Worm (Caenorhabditis elegans) whole organism, L2 larva: Measurements from ENCODE around the gene sre-50.

Experiments used
- C34F6.9 ChIP-seq: fragments of 150-350 bp; optimal IDR thresholded peaks from 2 replicates; lab custom pipeline; 2014; ENCODE audit warnings: missing biosample characterization, missing genetic modification characterization
- R02D3.7 ChIP-seq: fragments of 150-350 bp; optimal IDR thresholded peaks from 2 replicates; lab custom pipeline; 2014; ENCODE audit warnings: missing biosample characterization, missing genetic modification characterization
- Y55F3AM.14 ChIP-seq: fragments of 200-800 bp; sonication (Bioruptor generic); optimal IDR thresholded peaks from 2 replicates; lab custom pipeline; 2018; ENCODE audit warnings: mild to moderate bottlenecking, missing genetic modification characterization, missing compliant biosample characterization
- ZK546.5 ChIP-seq: sonication (generic microtip); optimal IDR thresholded peaks from 2 replicates; lab custom pipeline; 2017; ENCODE audit warnings: missing biosample characterization, missing genetic modification characterization
- alr-1 ChIP-seq: fragments of 150-350 bp; optimal IDR thresholded peaks from 2 replicates; lab custom pipeline; 2014; ENCODE audit warnings: missing biosample characterization, missing genetic modification characterization
- ceh-16 ChIP-seq: fragments of 150-350 bp; optimal IDR thresholded peaks from 2 replicates; lab custom pipeline; 2014; ENCODE audit warnings: missing biosample characterization, missing genetic modification characterization
- ceh-82 ChIP-seq: fragments of 150-350 bp; optimal IDR thresholded peaks from 2 replicates; lab custom pipeline; 2014; ENCODE audit warnings: missing biosample characterization, missing genetic modification characterization
- crh-2 ChIP-seq: sonication (generic microtip); optimal IDR thresholded peaks from 2 replicates; lab custom pipeline; 2017; ENCODE audit warnings: missing biosample characterization, missing genetic modification characterization
- dmd-4 ChIP-seq: sonication (generic microtip); optimal IDR thresholded peaks from 2 replicates; lab custom pipeline; 2017; ENCODE audit warnings: missing biosample characterization, missing genetic modification characterization
- egl-27 ChIP-seq: sonication (generic microtip); optimal IDR thresholded peaks from 3 replicates; lab custom pipeline; 2017; ENCODE audit warnings: missing biosample characterization, missing genetic modification reagents, missing genetic modification characterization
- elt-1 ChIP-seq: fragments of 150-350 bp; optimal IDR thresholded peaks from 2 replicates; lab custom pipeline; 2014; ENCODE audit warnings: missing biosample characterization, missing genetic modification characterization
- fos-1 ChIP-seq: fragments of 150-350 bp; optimal IDR thresholded peaks from 2 replicates; lab custom pipeline; 2014; ENCODE audit warnings: missing biosample characterization, missing genetic modification characterization
- gmeb-1 ChIP-seq: fragments of 150-350 bp; optimal IDR thresholded peaks from 2 replicates; lab custom pipeline; 2014; ENCODE audit warnings: missing biosample characterization, missing genetic modification characterization
- lin-13 ChIP-seq: fragments of 150-350 bp; optimal IDR thresholded peaks from 2 replicates; lab custom pipeline; 2014; ENCODE audit warnings: missing biosample characterization, missing genetic modification reagents, missing genetic modification characterization
- lin-39 ChIP-seq: fragments of 150-350 bp; optimal IDR thresholded peaks from 2 replicates; lab custom pipeline; 2014; ENCODE audit warnings: missing biosample characterization, missing genetic modification reagents, missing genetic modification characterization
- mbf-1 ChIP-seq: sonication (generic microtip); optimal IDR thresholded peaks from 2 replicates; lab custom pipeline; 2017; ENCODE audit warnings: missing biosample characterization, missing genetic modification characterization
- nhr-10 ChIP-seq: sonication (generic microtip); optimal IDR thresholded peaks from 2 replicates; lab custom pipeline; 2017; ENCODE audit warnings: missing biosample characterization, missing genetic modification characterization
- nhr-11 ChIP-seq: fragments of 150-350 bp; optimal IDR thresholded peaks from 2 replicates; lab custom pipeline; 2014; ENCODE audit warnings: missing biosample characterization, missing genetic modification characterization
- nhr-12 ChIP-seq: fragments of 150-350 bp; optimal IDR thresholded peaks from 2 replicates; lab custom pipeline; 2014; ENCODE audit warnings: missing biosample characterization, missing genetic modification characterization
- nhr-129 ChIP-seq: fragments of 150-350 bp; optimal IDR thresholded peaks from 2 replicates; lab custom pipeline; 2014; ENCODE audit warnings: missing biosample characterization, missing genetic modification characterization
- nhr-23 ChIP-seq: fragments of 150-350 bp; optimal IDR thresholded peaks from 2 replicates; lab custom pipeline; 2014; ENCODE audit warnings: missing biosample characterization, missing genetic modification reagents, missing genetic modification characterization
- nhr-25 ChIP-seq: fragments of 150-350 bp; sonication (generic microtip); optimal IDR thresholded peaks from 3 replicates; lab custom pipeline; 2014; ENCODE audit warnings: missing biosample characterization, missing genetic modification characterization
- nhr-6 ChIP-seq: fragments of 150-350 bp; optimal IDR thresholded peaks from 2 replicates; lab custom pipeline; 2014; ENCODE audit warnings: missing biosample characterization, missing genetic modification characterization
- peb-1 ChIP-seq: fragments of 150-350 bp; optimal IDR thresholded peaks from 2 replicates; lab custom pipeline; 2014; ENCODE audit warnings: missing biosample characterization, missing genetic modification characterization
- sma-3 ChIP-seq: sonication (generic microtip); optimal IDR thresholded peaks from 2 replicates; lab custom pipeline; 2016; ENCODE audit warnings: missing genetic modification reagents, missing genetic modification characterization, missing compliant biosample characterization
- sma-9 ChIP-seq, 2 experiments: fragments of 150-350 bp in 1 of 2; sonication (generic microtip) in 1 of 2; optimal IDR thresholded peaks; 2 replicates each; lab custom pipeline; 2014 to 2016; ENCODE audit warnings: missing genetic modification characterization in 2 of 2, mild to moderate bottlenecking in 1 of 2, missing biosample characterization in 1 of 2, missing compliant biosample characterization in 1 of 2, missing genetic modification reagents in 1 of 2, moderate library complexity in 1 of 2
- snpc-4 ChIP-seq: fragments of 150-350 bp; optimal IDR thresholded peaks from 2 replicates; lab custom pipeline; 2014; ENCODE audit warnings: missing biosample characterization, missing genetic modification characterization
- unc-39 ChIP-seq: fragments of 150-350 bp; optimal IDR thresholded peaks from 2 replicates; lab custom pipeline; 2014; ENCODE audit warnings: missing biosample characterization, missing genetic modification characterization
- unc-55 ChIP-seq: fragments of 150-350 bp; sonication (generic microtip); optimal IDR thresholded peaks from 3 replicates; lab custom pipeline; 2014; ENCODE audit warnings: missing biosample characterization, missing genetic modification reagents, missing genetic modification characterization
- unc-62 ChIP-seq: fragments of 150-350 bp; optimal IDR thresholded peaks from 2 replicates; lab custom pipeline; 2014; ENCODE audit warnings: missing biosample characterization, missing genetic modification reagents, missing genetic modification characterization
- zag-1 ChIP-seq: fragments of 150-350 bp; optimal IDR thresholded peaks from 2 replicates; lab custom pipeline; 2014; ENCODE audit warnings: missing biosample characterization, missing genetic modification characterization
- ztf-1 ChIP-seq: fragments of 200-800 bp; sonication (Bioruptor generic); conservative IDR thresholded peaks from 2 replicates; pipeline ENCODE4 v1.3.6; 2022; ENCODE audit warnings: missing genetic modification characterization, missing compliant biosample characterization
- ztf-11 ChIP-seq: sonication (generic microtip); optimal IDR thresholded peaks from 2 replicates; lab custom pipeline; 2017; ENCODE audit warnings: missing biosample characterization, missing genetic modification characterization
- ztf-4 ChIP-seq: fragments of 150-350 bp; optimal IDR thresholded peaks from 2 replicates; lab custom pipeline; 2014; ENCODE audit warnings: missing biosample characterization, missing genetic modification characterization

The sre-50 gene

ce11 chrII:12284045-12284444 lies 19.3 kb upstream of the sre-50 start:
- TF ChIP-seq mbf-1 (tag; lab: Kevin White, UChicago) (no peak), Y55F3AM.14 (no peak), unc-55 (GFP tag; lab: Kevin White, UChicago) (no peak), nhr-25 (tag; lab: Kevin White, UChicago) (no peak), nhr-6 (no peak), egl-27 (tag; lab: Kevin White, UChicago) (no peak), ceh-16 (tag; lab: Kevin White, UChicago) (no peak), dmd-4 (tag; lab: Kevin White, UChicago) (no peak), gmeb-1 (tag; lab: Kevin White, UChicago) (no peak), ztf-11 (tag; lab: Kevin White, UChicago) (no peak), lin-13 (GFP tag; lab: Kevin White, UChicago) (no peak), nhr-23 (tag; lab: Kevin White, UChicago) (no peak), fos-1 (tag; lab: Kevin White, UChicago) (no peak), ztf-1 (no peak), nhr-129 (tag; lab: Kevin White, UChicago) (no peak), alr-1 (tag; lab: Kevin White, UChicago) (no peak), crh-2 (tag; lab: Kevin White, UChicago) (no peak), ceh-82 (tag; lab: Kevin White, UChicago) (no peak)
- TF ChIP-seq, all 48 proteins: peak for 0

DNA sequence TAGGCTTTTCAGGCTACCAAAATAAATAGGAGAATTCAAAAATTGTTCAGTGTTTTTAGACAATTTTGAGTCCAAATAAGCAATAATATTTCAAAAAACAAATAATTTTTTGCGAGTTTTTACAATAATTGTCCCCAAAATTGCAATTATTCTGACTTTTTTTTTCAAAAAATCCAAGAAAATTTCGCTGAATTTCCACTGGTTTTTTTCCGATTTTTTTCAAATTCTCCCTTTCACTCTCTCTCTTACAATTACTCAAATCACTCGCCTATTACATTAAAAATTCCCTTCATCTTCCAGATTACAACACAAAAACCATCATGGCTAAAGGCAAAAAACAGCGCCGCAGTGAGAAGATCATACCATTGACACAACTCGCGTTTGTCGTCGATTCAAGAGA lies 14.2 kb upstream of the sre-50 start, which contains the start of gene Y57A10A.31:
Y57A10A.31 (plus strand) TSS at position 301 of the 400 bp plus-strand sequence.
- TF ChIP-seq ztf-4 (no peak), elt-1 (no peak), nhr-129 (tag; lab: Kevin White, UChicago) (no peak), crh-2 (tag; lab: Kevin White, UChicago) (no peak), gmeb-1 (tag; lab: Kevin White, UChicago) (no peak), sma-3 (GFP tag; lab: Kevin White, UChicago) (no peak), sma-9 (GFP tag; optimal IDR thresholded peaks at IDR 0.05; lab: Kevin White, UChicago) (no peak), sma-9 (tag; optimal IDR thresholded peaks at IDR 0.05; lab: Kevin White, UChicago) (no peak), ztf-1 (no peak), unc-39 (tag; lab: Kevin White, UChicago) (no peak), C34F6.9 (tag; lab: Kevin White, UChicago) (no peak), peb-1 (tag; lab: Kevin White, UChicago) (no peak), nhr-10 (no peak), nhr-12 (tag; lab: Kevin White, UChicago) (no peak)

- TF ChIP-seq lin-39 (tag; lab: Kevin White, UChicago) (no peak), ceh-82 (tag; lab: Kevin White, UChicago) (no peak), unc-39 (tag; lab: Kevin White, UChicago) (no peak), R02D3.7 (no peak), nhr-10 (no peak), ceh-16 (tag; lab: Kevin White, UChicago) (no peak), gmeb-1 (tag; lab: Kevin White, UChicago) (no peak), ZK546.5 (tag; lab: Kevin White, UChicago) (no peak), peb-1 (tag; lab: Kevin White, UChicago) (no peak)
These were observed 6.7 kb upstream of the sre-50 start for ce11 chrII:12296591-12296990.

DNA sequence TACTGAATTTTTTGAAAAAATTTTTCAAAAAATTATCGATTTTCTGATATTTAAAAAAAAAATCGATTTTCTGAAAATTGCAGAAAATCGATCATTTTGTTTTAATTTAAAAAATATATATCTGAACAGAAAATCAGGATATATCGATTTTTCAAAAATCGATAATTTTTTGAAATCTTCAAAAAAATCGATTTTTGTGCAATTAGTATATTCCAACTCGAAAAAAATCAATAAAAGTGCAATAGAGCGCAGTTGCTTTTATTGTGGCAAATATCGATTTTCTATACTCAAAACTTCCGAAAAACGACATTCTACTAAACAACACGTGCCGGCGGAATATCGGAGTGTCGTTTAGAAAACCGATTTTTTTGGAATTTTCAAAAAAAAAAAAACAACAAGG lies 2.6 kb upstream of the sre-50 start:
- TF ChIP-seq dmd-4 (tag; lab: Kevin White, UChicago) (no peak), lin-39 (tag; lab: Kevin White, UChicago) (no peak), snpc-4 (no peak), sma-3 (GFP tag; lab: Kevin White, UChicago) (no peak), unc-62 (GFP tag; lab: Kevin White, UChicago) (no peak), gmeb-1 (tag; lab: Kevin White, UChicago) (no peak)

DNA sequence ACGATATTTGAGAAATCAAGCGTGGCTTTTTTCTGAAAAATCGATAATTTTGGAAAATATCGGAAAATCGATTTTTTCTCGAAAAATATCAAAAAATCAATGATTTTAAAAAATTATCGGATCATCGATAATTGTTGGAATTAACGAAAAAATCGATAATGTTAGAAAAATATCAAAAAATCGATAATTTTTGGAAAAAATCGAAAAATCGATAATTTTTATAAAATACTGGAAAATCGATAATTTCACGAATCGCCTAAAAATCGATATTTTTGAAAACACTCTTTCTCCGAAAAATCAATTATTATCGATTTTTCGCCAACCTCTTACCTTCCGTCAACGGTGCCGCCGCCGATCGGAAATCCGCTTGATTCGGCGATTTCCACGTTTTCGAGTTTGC lies 2.1 kb upstream of the sre-50 start:
- TF ChIP-seq unc-39 (tag; lab: Kevin White, UChicago), result no peak
- TF ChIP-seq nhr-11 (tag; lab: Kevin White, UChicago), result no peak
- TF ChIP-seq mbf-1 (tag; lab: Kevin White, UChicago), result no peak
- no peak for TF ChIP-seq zag-1
- no peak for TF ChIP-seq lin-13 (GFP tag; lab: Kevin White, UChicago)
- TF ChIP-seq ceh-16 (tag; lab: Kevin White, UChicago), result no peak
- TF ChIP-seq elt-1, result no peak
